Worm (Caenorhabditis elegans) whole organism, mixed stage, embryonic: Measurements from ENCODE around the gene Y8A9A.2.

ENCODE experiments used
- elt-1 ChIP-seq: sonication (generic microtip); optimal IDR thresholded peaks from 2 replicates; lab custom pipeline; 2017; ENCODE audit warnings: missing genetic modification characterization, mild to moderate bottlenecking, missing compliant biosample characterization, antibody characterized with exemption, moderate library complexity, borderline replicate concordance; ENCODE audit not compliant: insufficient read depth
- lin-13 ChIP-seq: fragments of 150-350 bp; optimal IDR thresholded peaks from 2 replicates; lab custom pipeline; 2014; ENCODE audit warnings: missing biosample characterization, missing genetic modification characterization
- nhr-237 ChIP-seq: fragments of 150-350 bp; optimal IDR thresholded peaks from 2 replicates; lab custom pipeline; 2014; ENCODE audit warnings: missing biosample characterization, missing genetic modification characterization
- pha-4 ChIP-seq: fragments of 150-350 bp; optimal IDR thresholded peaks from 2 replicates; lab custom pipeline; 2018; ENCODE audit warnings: missing biosample characterization, missing genetic modification reagents, missing genetic modification characterization

DNA sequence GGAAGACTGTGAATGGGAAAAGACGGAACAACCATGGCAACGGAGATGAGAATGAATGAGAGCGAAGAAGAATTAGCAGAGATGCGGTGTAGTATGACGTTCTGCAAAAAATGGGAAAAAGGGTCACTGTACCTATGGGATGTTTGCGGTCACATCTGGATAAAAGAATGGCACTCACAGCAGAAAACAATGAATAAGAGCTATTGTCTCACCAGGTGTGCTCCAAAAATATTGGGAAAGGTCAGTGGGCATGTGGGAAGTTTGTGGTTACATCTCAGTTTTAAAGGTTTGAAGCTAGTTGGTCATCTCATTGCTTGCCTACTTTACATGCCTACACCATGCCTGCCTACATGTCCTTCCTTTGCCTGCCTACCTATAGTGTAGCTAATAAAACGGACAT lies 44.7 kb upstream of the Y8A9A.2 start, which contains the start of gene fbxb-91:
- TF ChIP-seq pha-4 (tag; lab: Kevin White, UChicago) (no peak), nhr-237 (tag; lab: Kevin White, UChicago) (no peak), elt-1 (no peak), lin-13 (tag; lab: Kevin White, UChicago) (no peak)
